Worm (Caenorhabditis elegans) whole organism, L1 larva: Measurements from ENCODE around the gene str-264.

ENCODE experiments used
- lin-39 ChIP-seq: fragments of 150-350 bp; optimal IDR thresholded peaks from 2 replicates; lab custom pipeline; 2014; ENCODE audit warnings: missing biosample characterization, missing genetic modification reagents, missing genetic modification characterization
- nhr-77 ChIP-seq: fragments of 150-350 bp; optimal IDR thresholded peaks from 2 replicates; lab custom pipeline; 2014; ENCODE audit warnings: missing biosample characterization, missing genetic modification characterization

- TF ChIP-seq lin-39 (tag; lab: Kevin White, UChicago) (no peak), nhr-77 (no peak)
Measured at ce11 chrV:15479825-15480224, 12.6 kb downstream of the str-264 start.
